Worm (Caenorhabditis elegans) whole organism, young adult: Measurements from ENCODE around the gene clec-147.

Experiments
- B0336.3 ChIP-seq: fragments of 200-800 bp; sonication (Bioruptor generic); IDR thresholded peaks from 2 replicates; pipeline ENCODE4 v1.3.6; 2022; ENCODE audit warnings: missing genetic modification characterization, missing compliant biosample characterization
- F52B5.7 ChIP-seq: sonication (generic microtip); optimal IDR thresholded peaks from 2 replicates; lab custom pipeline; 2016; ENCODE audit warnings: mild to moderate bottlenecking, missing genetic modification characterization, missing compliant biosample characterization
- ZK185.1 ChIP-seq: sonication (generic microtip); optimal IDR thresholded peaks from 2 replicates; lab custom pipeline; 2016; ENCODE audit warnings: mild to moderate bottlenecking, missing genetic modification characterization, missing compliant biosample characterization; ENCODE audit not compliant: poor library complexity, severe bottlenecking
- ama-1 ChIP-seq, 3 experiments: fragments of 150-350 bp in 1 of 3; sonication (generic microtip) in 2 of 3; optimal IDR thresholded peaks; 2 replicates each; lab custom pipeline; 2014 to 2018; ENCODE audit warnings: missing biosample characterization in 2 of 3, missing genetic modification characterization in 2 of 3, missing genetic modification reagents in 2 of 3
- ceh-27 ChIP-seq: fragments of 200-800 bp; sonication (Bioruptor generic); optimal IDR thresholded peaks from 2 replicates; lab custom pipeline; 2018; ENCODE audit warnings: mild to moderate bottlenecking, missing genetic modification characterization, moderate library complexity, missing compliant biosample characterization
- let-607 ChIP-seq, 2 experiments: fragments of 200-800 bp in 1 of 2; sonication (Bioruptor generic) in 1 of 2; sonication (generic microtip) in 1 of 2; optimal IDR thresholded peaks; 2 replicates each; lab custom pipeline; 2016 to 2018; ENCODE audit warnings: mild to moderate bottlenecking in 2 of 2, missing compliant biosample characterization in 2 of 2, missing genetic modification characterization in 2 of 2, moderate library complexity in 2 of 2, missing genotype in 1 of 2
- lin-26 ChIP-seq: fragments of 200-800 bp; sonication (Bioruptor generic); IDR thresholded peaks from 2 replicates; pipeline ENCODE4 v1.3.6; 2022; ENCODE audit warnings: missing genetic modification reagents, missing genetic modification characterization, missing compliant biosample characterization
- lin-40 ChIP-seq: sonication (generic microtip); optimal IDR thresholded peaks from 2 replicates; lab custom pipeline; 2016; ENCODE audit warnings: missing genetic modification characterization, mild to moderate bottlenecking, missing compliant biosample characterization, missing genotype, missing genetic modification reagents
- lir-1 ChIP-seq: fragments of 200-800 bp; sonication (Bioruptor generic); conservative IDR thresholded peaks from 2 replicates; pipeline ENCODE4 v1.3.6; 2022; ENCODE audit warnings: missing genetic modification reagents, missing genetic modification characterization, missing compliant biosample characterization
- mcd-1 ChIP-seq: fragments of 200-800 bp; sonication (Bioruptor generic); IDR thresholded peaks from 2 replicates; pipeline ENCODE4 v1.3.6; 2022; ENCODE audit warnings: missing genetic modification reagents, missing genetic modification characterization, missing compliant biosample characterization
- nhr-80 ChIP-seq: sonication (generic microtip); optimal IDR thresholded peaks from 2 replicates; lab custom pipeline; 2016; ENCODE audit warnings: missing genetic modification characterization, missing compliant biosample characterization
- pha-4 ChIP-seq: fragments of 150-350 bp; sonication (generic microtip); optimal IDR thresholded peaks from 2 replicates; lab custom pipeline; 2014; ENCODE audit warnings: missing biosample characterization, missing genetic modification reagents, missing genetic modification characterization
- repo-1 ChIP-seq: sonication (generic microtip); optimal IDR thresholded peaks from 2 replicates; lab custom pipeline; 2017; ENCODE audit warnings: mild to moderate bottlenecking, missing genetic modification characterization, missing compliant biosample characterization

- no peak for TF ChIP-seq ama-1 (optimal IDR thresholded peaks at IDR 0.05; lab: Kevin White, UChicago)
- TF ChIP-seq ama-1 (GFP tag; optimal IDR thresholded peaks at IDR 0.05; lab: Kevin White, UChicago) = no peak
- no peak for TF ChIP-seq repo-1 (tag; lab: Kevin White, UChicago)
- no peak for TF ChIP-seq F52B5.7 (tag; lab: Kevin White, UChicago)
- TF ChIP-seq B0336.3 = no peak
- TF ChIP-seq ZK185.1 (tag; lab: Kevin White, UChicago) = no peak
- no peak for TF ChIP-seq lin-26 (GFP tag; lab: Robert Waterston, UW)
- TF ChIP-seq nhr-80 (tag; lab: Kevin White, UChicago) = no peak
- TF ChIP-seq let-607 (tag; optimal IDR thresholded peaks at IDR 0.05; lab: Kevin White, UChicago) = no peak
- TF ChIP-seq pha-4 (tag; lab: Kevin White, UChicago) = no peak
- TF ChIP-seq lir-1 = no peak
- no peak for TF ChIP-seq ceh-27
- no peak for TF ChIP-seq lin-40
- TF ChIP-seq mcd-1 = no peak
Measured at ce11 chrII:14567811-14568210, 30.2 kb upstream of the clec-147 start.
